Worm (Caenorhabditis elegans) whole organism, L4/young adult: Measurements from ENCODE around the gene F20D12.7.

Experiments used
- W03F9.2 ChIP-seq: fragments of 150-350 bp; optimal IDR thresholded peaks from 2 replicates; lab custom pipeline; 2014; ENCODE audit warnings: missing biosample characterization, missing genetic modification characterization
- dao-5 ChIP-seq: sonication (generic microtip); optimal IDR thresholded peaks from 2 replicates; lab custom pipeline; 2016; ENCODE audit warnings: missing genotype, missing genetic modification characterization, moderate library complexity, missing compliant biosample characterization
- him-1 ChIP-seq: sonication (generic microtip); optimal IDR thresholded peaks from 2 replicates; lab custom pipeline; 2016; ENCODE audit warnings: missing genotype, missing genetic modification reagents, missing genetic modification characterization, missing compliant biosample characterization

DNA sequence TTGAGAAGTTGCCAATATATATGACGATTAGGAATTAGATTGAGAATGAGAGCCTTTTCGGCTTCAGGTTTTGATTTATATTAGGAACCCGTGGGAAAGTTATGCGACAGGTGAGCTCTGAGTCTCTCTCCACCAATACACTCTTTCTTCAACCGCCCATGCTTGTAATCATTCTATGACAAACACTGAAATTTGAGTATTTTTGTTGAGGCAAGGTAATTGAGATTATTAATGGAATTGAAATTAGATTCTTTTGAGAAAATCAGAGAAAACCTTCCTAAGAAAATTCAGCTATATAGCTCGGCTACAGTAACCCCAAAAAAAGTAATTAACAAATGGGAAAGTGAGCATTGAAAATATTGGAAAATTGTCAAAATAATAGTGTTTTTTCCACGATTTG, 17.1 kb upstream of the F20D12.7 start, which contains the start of gene ceh-19:
- TF ChIP-seq dao-5 (no peak), him-1 (tag; lab: Kevin White, UChicago) (no peak), W03F9.2 (tag; lab: Kevin White, UChicago) (no peak)
